Worm (Caenorhabditis elegans): Measurements from ENCODE around the gene fbxb-34.

DNA sequence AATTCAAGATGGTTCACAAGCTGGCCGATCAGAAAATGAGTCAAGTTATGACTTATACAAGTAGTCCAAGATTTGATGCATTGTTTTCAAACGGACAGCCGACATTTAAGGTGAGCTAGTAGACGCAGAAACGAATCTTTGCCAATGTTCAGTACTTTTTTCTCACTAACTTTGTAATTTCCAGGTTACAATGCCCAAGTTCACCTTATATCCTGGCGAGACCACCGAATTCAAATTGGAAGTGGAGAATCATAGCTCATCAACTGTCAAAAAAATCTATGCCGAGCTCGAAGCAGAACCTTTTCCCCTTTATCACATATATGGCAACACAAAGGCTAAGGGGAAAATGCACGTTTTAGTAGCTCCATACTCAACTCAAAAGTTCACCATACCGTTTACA is 40.3 kb downstream of the fbxb-34 start:
- TF ChIP-seq zag-1 (tag; optimal IDR thresholded peaks at IDR 0.05) = no peak
- no peak for TF ChIP-seq unc-86 (tag; optimal IDR thresholded peaks at IDR 0.05)
- TF ChIP-seq ceh-90 (tag; optimal IDR thresholded peaks at IDR 0.05) = no peak
- no peak for TF ChIP-seq hlh-17 (GFP tag; optimal IDR thresholded peaks at IDR 0.05; ENCODE audit: borderline replicate concordance)
- no peak for TF ChIP-seq fos-1 (tag; optimal IDR thresholded peaks at IDR 0.05)
- TF ChIP-seq ama-1 (optimal IDR thresholded peaks at IDR 0.05) = no peak
- TF ChIP-seq fkh-8 (tag; optimal IDR thresholded peaks at IDR 0.05) = no peak
- no peak for TF ChIP-seq unc-62 (GFP tag; optimal IDR thresholded peaks at IDR 0.05)
- TF ChIP-seq egl-27 (tag; optimal IDR thresholded peaks at IDR 0.05) = no peak
- TF ChIP-seq tbx-2 (tag; optimal IDR thresholded peaks at IDR 0.05) = no peak
- no peak for TF ChIP-seq nhr-76 (tag; optimal IDR thresholded peaks at IDR 0.05)
- TF ChIP-seq fkh-10 (GFP tag; optimal IDR thresholded peaks at IDR 0.05) = no peak
- no peak for TF ChIP-seq nhr-20 (tag; optimal IDR thresholded peaks at IDR 0.05)
